Worm (Caenorhabditis elegans) whole organism, early embryonic: ENCODE data around the gene nlp-11.

ENCODE experiments used
- B0310.2 ChIP-seq: sonication (generic microtip); optimal IDR thresholded peaks from 2 replicates; lab custom pipeline; 2016; ENCODE audit warnings: mild to moderate bottlenecking, missing genetic modification characterization, missing compliant biosample characterization
- F13C5.2 ChIP-seq: sonication (generic microtip); optimal IDR thresholded peaks from 2 replicates; lab custom pipeline; 2017; ENCODE audit warnings: mild to moderate bottlenecking, missing genetic modification characterization, inconsistent platforms, missing compliant biosample characterization
- ama-1 ChIP-seq: fragments of 150-350 bp; optimal IDR thresholded peaks from 2 replicates; lab custom pipeline; 2014
- flt-1 ChIP-seq: fragments of 200-800 bp; sonication (Bioruptor generic); IDR thresholded peaks from 2 replicates; pipeline ENCODE4 v1.3.6; 2022; ENCODE audit warnings: missing genetic modification characterization, missing compliant biosample characterization
- hmbx-1 ChIP-seq: sonication (generic microtip); optimal IDR thresholded peaks from 2 replicates; lab custom pipeline; 2016; ENCODE audit warnings: mild to moderate bottlenecking, missing genetic modification characterization, missing compliant biosample characterization
- hnd-1 ChIP-seq: sonication (generic microtip); optimal IDR thresholded peaks from 2 replicates; lab custom pipeline; 2016; ENCODE audit warnings: missing genetic modification characterization, missing compliant biosample characterization
- pes-1 ChIP-seq: fragments of 200-800 bp; sonication (Bioruptor generic); IDR thresholded peaks from 2 replicates; pipeline ENCODE4 v1.3.6; 2022; ENCODE audit warnings: missing genetic modification reagents, missing genetic modification characterization, missing compliant biosample characterization
- scrt-1 ChIP-seq: fragments of 200-800 bp; sonication (Bioruptor generic); IDR thresholded peaks from 2 replicates; pipeline ENCODE4 v1.3.6; 2022; ENCODE audit warnings: missing genetic modification characterization, missing compliant biosample characterization
- sea-1 ChIP-seq: fragments of 200-800 bp; sonication (Bioruptor generic); conservative IDR thresholded peaks from 2 replicates; pipeline ENCODE4 v1.3.6; 2022; ENCODE audit warnings: missing genetic modification characterization, missing compliant biosample characterization
- tra-4 ChIP-seq: sonication (generic microtip); optimal IDR thresholded peaks from 2 replicates; lab custom pipeline; 2017; ENCODE audit warnings: missing genetic modification characterization, missing compliant biosample characterization

DNA sequence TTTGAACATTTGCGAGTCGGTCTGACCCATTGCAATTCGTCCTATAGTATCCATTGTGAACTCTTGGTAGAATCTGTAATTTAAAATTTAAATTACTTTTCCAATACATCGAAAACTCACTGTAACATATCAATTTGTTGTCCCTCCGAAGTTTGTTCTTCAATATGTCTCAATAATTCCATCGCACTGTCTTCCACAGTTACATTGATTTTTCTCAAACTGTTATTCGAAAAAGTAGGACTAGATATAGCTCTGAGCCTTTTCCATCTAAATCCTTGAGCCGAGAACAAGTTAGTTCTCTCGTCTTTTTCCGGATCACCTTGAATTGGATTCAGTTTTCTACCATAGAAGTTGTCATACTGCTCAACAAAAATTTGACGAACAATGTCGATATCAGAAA lies 29.6 kb downstream of the nlp-11 start:
- no peak for TF ChIP-seq pes-1 (GFP tag; lab: Robert Waterston, UW)
- no peak for TF ChIP-seq flt-1 (GFP tag; lab: Robert Waterston, UW)
- TF ChIP-seq tra-4 (tag; lab: Kevin White, UChicago) = no peak
- TF ChIP-seq ama-1 (lab: Kevin White, UChicago) = no peak
- TF ChIP-seq scrt-1 (GFP tag; lab: Robert Waterston, UW) = no peak
- no peak for TF ChIP-seq hnd-1 (tag; lab: Kevin White, UChicago)
- TF ChIP-seq sea-1 (GFP tag; lab: Robert Waterston, UW) = no peak
- TF ChIP-seq hmbx-1 (tag; lab: Kevin White, UChicago) = no peak
- no peak for TF ChIP-seq F13C5.2 (tag; lab: Kevin White, UChicago)
- TF ChIP-seq B0310.2 (tag; lab: Kevin White, UChicago) = no peak
